Fruit fly (Drosophila melanogaster) whole organism, embryonic: ENCODE results near the gene Nup93-1.

Experiments
- Bdp1 ChIP-seq: fragments of 200-800 bp; sonication (Bioruptor generic); optimal IDR thresholded peaks from 3 replicates; lab custom pipeline; 2016; ENCODE audit warnings: missing biosample characterization, missing genetic modification characterization
- Blimp-1 ChIP-seq: fragments of 200-800 bp; sonication (Bioruptor generic); optimal IDR thresholded peaks from 3 replicates; lab custom pipeline; 2018; ENCODE audit warnings: missing biosample characterization, missing genetic modification characterization, mild to moderate bottlenecking, moderate library complexity, missing genetic modification reagents
- CG10147 ChIP-seq: fragments of 200-800 bp; sonication (Bioruptor generic); optimal IDR thresholded peaks from 2 replicates; lab custom pipeline; 2019; ENCODE audit warnings: missing biosample characterization, mild to moderate bottlenecking, missing genetic modification characterization, moderate library complexity
- CG10321 ChIP-seq: fragments of 200-800 bp; sonication (Bioruptor generic); IDR thresholded peaks from 2 replicates; pipeline ENCODE4 v1.3.6; 2022; ENCODE audit warnings: missing biosample characterization, missing genetic modification characterization
- CG10543 ChIP-seq: fragments of 200-800 bp; sonication (Bioruptor generic); optimal IDR thresholded peaks from 3 replicates; lab custom pipeline; 2017; ENCODE audit warnings: missing biosample characterization, mild to moderate bottlenecking, missing genetic modification characterization, moderate library complexity
- CG11247 ChIP-seq: fragments of 200-800 bp; sonication (Bioruptor generic); IDR thresholded peaks from 2 replicates; pipeline ENCODE4 v1.3.6; 2022; ENCODE audit warnings: missing biosample characterization, missing genetic modification characterization
- CG11398 ChIP-seq: fragments of 200-800 bp; sonication (Bioruptor generic); optimal IDR thresholded peaks from 2 replicates; lab custom pipeline; 2016; ENCODE audit warnings: missing biosample characterization, missing genetic modification characterization
- CG12104 ChIP-seq: fragments of 200-800 bp; sonication (Bioruptor generic); optimal IDR thresholded peaks from 3 replicates; lab custom pipeline; 2016; ENCODE audit warnings: missing biosample characterization, missing genetic modification characterization
- CG12391 ChIP-seq: fragments of 200-800 bp; sonication (Bioruptor generic); optimal IDR thresholded peaks from 3 replicates; lab custom pipeline; 2018; ENCODE audit warnings: missing biosample characterization, mild to moderate bottlenecking, missing genetic modification characterization, moderate library complexity
- CG12744 ChIP-seq: fragments of 200-800 bp; sonication (Bioruptor generic); optimal IDR thresholded peaks from 2 replicates; lab custom pipeline; 2016; ENCODE audit warnings: missing biosample characterization, missing genetic modification characterization
- CG18764 ChIP-seq: fragments of 200-800 bp; sonication (Bioruptor generic); optimal IDR thresholded peaks from 3 replicates; lab custom pipeline; 2016; ENCODE audit warnings: missing biosample characterization, missing genetic modification characterization
- CG31441 ChIP-seq: fragments of 200-800 bp; sonication (Bioruptor generic); IDR thresholded peaks from 2 replicates; pipeline ENCODE4 v1.3.6; 2022; ENCODE audit warnings: missing biosample characterization, missing genetic modification characterization
- CG32767 ChIP-seq: fragments of 200-800 bp; sonication (Bioruptor generic); IDR thresholded peaks from 2 replicates; pipeline ENCODE4 v1.3.6; 2022; ENCODE audit warnings: missing biosample characterization, missing genetic modification characterization
- CG33557 ChIP-seq: fragments of 200-800 bp; sonication (Bioruptor generic); optimal IDR thresholded peaks from 2 replicates; lab custom pipeline; 2019; ENCODE audit warnings: missing biosample characterization, mild to moderate bottlenecking, missing genetic modification characterization, moderate library complexity
- CG3995 ChIP-seq: fragments of 200-800 bp; sonication (Bioruptor generic); optimal IDR thresholded peaks from 3 replicates; lab custom pipeline; 2016; ENCODE audit warnings: missing biosample characterization, missing genetic modification characterization
- CG4707 ChIP-seq: fragments of 200-800 bp; sonication (Bioruptor generic); optimal IDR thresholded peaks from 2 replicates; lab custom pipeline; 2018; ENCODE audit warnings: missing biosample characterization, mild to moderate bottlenecking, missing genetic modification characterization, moderate library complexity
- CG5245 ChIP-seq: fragments of 200-800 bp; sonication (Bioruptor generic); optimal IDR thresholded peaks from 3 replicates; lab custom pipeline; 2016; ENCODE audit warnings: missing biosample characterization, missing genetic modification characterization
- CG7928 ChIP-seq: fragments of 200-800 bp; sonication (Bioruptor generic); optimal IDR thresholded peaks from 2 replicates; lab custom pipeline; 2017; ENCODE audit warnings: missing biosample characterization, mild to moderate bottlenecking, missing genetic modification characterization
- HHEX ChIP-seq: fragments of 200-800 bp; sonication (Bioruptor generic); optimal IDR thresholded peaks from 3 replicates; lab custom pipeline; 2017; ENCODE audit warnings: missing biosample characterization, mild to moderate bottlenecking, missing genetic modification characterization, missing genetic modification reagents
- HLH4C ChIP-seq: fragments of 200-800 bp; sonication (Bioruptor generic); IDR thresholded peaks from 3 replicates; pipeline ENCODE4 v1.3.6; 2022; ENCODE audit warnings: missing biosample characterization, missing genetic modification characterization; ENCODE audit not compliant: partially characterized antibody
- Hand ChIP-seq: fragments of 200-800 bp; sonication (Bioruptor generic); optimal IDR thresholded peaks from 2 replicates; lab custom pipeline; 2017; ENCODE audit warnings: mild to moderate bottlenecking, missing biosample characterization, missing genetic modification reagents, missing genetic modification characterization
- Hr78 ChIP-seq, 2 experiments: fragments of 200-800 bp in 1 of 2; fragments of >200 bp in 1 of 2; sonication (Bioruptor generic) in 1 of 2; optimal IDR thresholded peaks; 2 replicates each; lab custom pipeline; 2017 to 2019; ENCODE audit warnings: missing biosample characterization in 2 of 2, missing genetic modification characterization in 2 of 2, mild to moderate bottlenecking in 1 of 2, moderate library complexity in 1 of 2
- Lhr ChIP-seq: fragments of 200-800 bp; sonication (Bioruptor generic); optimal IDR thresholded peaks from 3 replicates; lab custom pipeline; 2017; ENCODE audit warnings: mild to moderate bottlenecking, missing biosample characterization, missing genetic modification reagents, missing genetic modification characterization
- Myb ChIP-seq: fragments of 200-800 bp; sonication (Bioruptor generic); optimal IDR thresholded peaks from 2 replicates; lab custom pipeline; 2016; ENCODE audit warnings: missing biosample characterization, missing genetic modification characterization
- Optix ChIP-seq: fragments of 200-800 bp; sonication (Bioruptor generic); IDR thresholded peaks from 3 replicates; pipeline ENCODE4 v1.3.6; 2022; ENCODE audit warnings: missing biosample characterization, missing genetic modification characterization
- Ravus ChIP-seq: fragments of 200-800 bp; sonication (Bioruptor generic); IDR thresholded peaks from 2 replicates; pipeline ENCODE4 v1.3.6; 2022; ENCODE audit warnings: missing biosample characterization, missing genetic modification characterization
- Tbp ChIP-seq: fragments of >200 bp; optimal IDR thresholded peaks from 2 replicates; lab custom pipeline; 2018; ENCODE audit warnings: missing biosample characterization, missing genetic modification characterization
- ase ChIP-seq: fragments of 200-800 bp; sonication (Bioruptor generic); IDR thresholded peaks from 3 replicates; pipeline ENCODE4 v1.3.6; 2022; ENCODE audit warnings: missing biosample characterization, missing genetic modification characterization
- chif ChIP-seq, 2 experiments: fragments of 200-800 bp; sonication (Bioruptor generic); optimal IDR thresholded peaks; 3 replicates each; lab custom pipeline; 2016; ENCODE audit warnings: missing biosample characterization in 2 of 2, missing genetic modification characterization in 2 of 2
- chinmo ChIP-seq: fragments of 200-800 bp; sonication (Bioruptor generic); IDR thresholded peaks from 4 replicates; pipeline ENCODE4 v1.3.6; 2022; ENCODE audit warnings: missing biosample characterization, missing genetic modification characterization; ENCODE audit not compliant: partially characterized antibody
- corto ChIP-seq: fragments of 200-800 bp; sonication (Bioruptor generic); optimal IDR thresholded peaks from 2 replicates; lab custom pipeline; 2016; ENCODE audit warnings: missing biosample characterization, mild to moderate bottlenecking, missing genetic modification characterization, moderate library complexity
- ems ChIP-seq: fragments of 200-800 bp; sonication (Bioruptor generic); optimal IDR thresholded peaks from 3 replicates; lab custom pipeline; 2016; ENCODE audit warnings: missing biosample characterization, missing genetic modification characterization
- fd102C ChIP-seq: fragments of 200-800 bp; sonication (Bioruptor generic); optimal IDR thresholded peaks from 2 replicates; lab custom pipeline; 2018; ENCODE audit warnings: missing biosample characterization, mild to moderate bottlenecking, missing genetic modification characterization, moderate library complexity
- fd3F ChIP-seq: fragments of 200-800 bp; sonication (Bioruptor generic); optimal IDR thresholded peaks from 2 replicates; lab custom pipeline; 2018; ENCODE audit warnings: missing biosample characterization, mild to moderate bottlenecking, missing genetic modification characterization, moderate library complexity
- fru ChIP-seq: fragments of >200 bp; optimal IDR thresholded peaks from 2 replicates; lab custom pipeline; 2017
- gsb ChIP-seq: fragments of 200-800 bp; sonication (Bioruptor generic); IDR thresholded peaks from 2 replicates; pipeline ENCODE4 v1.3.6; 2022; ENCODE audit warnings: missing biosample characterization, missing genetic modification characterization
- ham ChIP-seq: fragments of 200-800 bp; sonication (Bioruptor generic); IDR thresholded peaks from 2 replicates; pipeline ENCODE4 v1.3.6; 2022; ENCODE audit warnings: missing biosample characterization, missing genetic modification characterization
- hkb ChIP-seq, 2 experiments: fragments of 200-800 bp in 1 of 2; fragments of >200 bp in 1 of 2; sonication (Bioruptor generic) in 1 of 2; IDR thresholded peaks in 1 of 2; optimal IDR thresholded peaks in 1 of 2; 2 replicates each; pipeline versions ENCODE4 v1.3.6 to Lab custom; 2017 to 2022; ENCODE audit warnings: missing biosample characterization in 1 of 2, missing genetic modification characterization in 1 of 2
- jumu ChIP-seq: fragments of 200-800 bp; sonication (Bioruptor generic); optimal IDR thresholded peaks from 3 replicates; lab custom pipeline; 2016; ENCODE audit warnings: missing biosample characterization, missing genetic modification characterization
- kni ChIP-seq: fragments of 200-800 bp; sonication (Bioruptor generic); optimal IDR thresholded peaks from 3 replicates; lab custom pipeline; 2017; ENCODE audit warnings: mild to moderate bottlenecking, missing biosample characterization, missing genetic modification reagents, missing genetic modification characterization
- mam ChIP-seq: fragments of 200-800 bp; sonication (Bioruptor generic); optimal IDR thresholded peaks from 3 replicates; lab custom pipeline; 2016; ENCODE audit warnings: missing biosample characterization, missing genetic modification characterization
- mirr ChIP-seq: fragments of 200-800 bp; sonication (Bioruptor generic); optimal IDR thresholded peaks from 3 replicates; lab custom pipeline; 2018; ENCODE audit warnings: missing biosample characterization, mild to moderate bottlenecking, missing genetic modification characterization
- nom ChIP-seq: fragments of 200-800 bp; sonication (Bioruptor generic); optimal IDR thresholded peaks from 2 replicates; lab custom pipeline; 2017; ENCODE audit warnings: missing biosample characterization, missing genetic modification characterization, mild to moderate bottlenecking, moderate library complexity, missing genetic modification reagents
- pzg ChIP-seq: fragments of 200-800 bp; sonication (Bioruptor generic); optimal IDR thresholded peaks from 3 replicates; lab custom pipeline; 2018; ENCODE audit warnings: missing biosample characterization, mild to moderate bottlenecking, missing genetic modification characterization, moderate library complexity
- scrt ChIP-seq: fragments of 200-800 bp; sonication (Bioruptor generic); optimal IDR thresholded peaks from 2 replicates; lab custom pipeline; 2018; ENCODE audit warnings: missing biosample characterization, mild to moderate bottlenecking, missing genetic modification characterization, moderate library complexity
- sd ChIP-seq: fragments of 200-800 bp; sonication (Bioruptor generic); optimal IDR thresholded peaks from 3 replicates; lab custom pipeline; 2018; ENCODE audit warnings: missing biosample characterization, mild to moderate bottlenecking, missing genetic modification characterization, moderate library complexity
- sim ChIP-seq: fragments of 200-800 bp; sonication (Bioruptor generic); IDR thresholded peaks from 2 replicates; pipeline ENCODE4 v1.3.6; 2022; ENCODE audit warnings: missing biosample characterization, missing genetic modification characterization
- ttk ChIP-seq: fragments of 200-800 bp; sonication (Bioruptor generic); IDR thresholded peaks from 2 replicates; pipeline ENCODE4 v2.1.2; 2022; ENCODE audit warnings: missing biosample characterization, missing genetic modification characterization
- vfl ChIP-seq: fragments of 200-800 bp; sonication (Bioruptor generic); optimal IDR thresholded peaks from 2 replicates; lab custom pipeline; 2016; ENCODE audit warnings: missing biosample characterization, missing genetic modification characterization

The Nup93-1 gene

dm6 chrX:13815526-13816173, 7.0 kb upstream of the Nup93-1 start (continued):
- TF ChIP-seq Ravus (GFP tag; lab: Robert Waterston, UW): no peak
- no peak for TF ChIP-seq CG4707 (GFP tag; lab: Kevin White, UChicago)
- peak; percentile 32 for TF ChIP-seq HHEX (GFP tag; lab: Kevin White, UChicago)
- TF ChIP-seq CG12744 (GFP tag; lab: Kevin White, UChicago): no peak
- no peak for TF ChIP-seq vfl
- TF ChIP-seq Tbp (GFP tag; lab: Kevin White, UChicago): no peak
- TF ChIP-seq ttk (GFP tag; lab: Robert Waterston, UW): no peak
- no peak for TF ChIP-seq ham (GFP tag; lab: Robert Waterston, UW)
- TF ChIP-seq Optix (GFP tag; lab: Robert Waterston, UW): no peak
- TF ChIP-seq CG31441 (GFP tag; lab: Robert Waterston, UW): peak; percentile 75
- no peak for TF ChIP-seq CG12104 (GFP tag; lab: Kevin White, UChicago)
- peak; percentile 3 for TF ChIP-seq CG3995 (GFP tag; lab: Kevin White, UChicago)
- peak; percentile 45 for TF ChIP-seq mirr (GFP tag; lab: Kevin White, UChicago)
- TF ChIP-seq ase (GFP tag; lab: Robert Waterston, UW): no peak
- TF ChIP-seq CG10147 (GFP tag; lab: Kevin White, UChicago): peak; percentile 35
- peak; percentile 79; the same call in 2 of the 4 replicates for TF ChIP-seq chinmo (GFP tag; lab: Robert Waterston, UW)
- peak; percentile 23 for TF ChIP-seq ems (GFP tag; lab: Kevin White, UChicago)
- TF ChIP-seq CG11247 (GFP tag; lab: Robert Waterston, UW): no peak
- TF ChIP-seq CG18764 (GFP tag; lab: Kevin White, UChicago): no peak
- peak; percentile 18 for TF ChIP-seq kni (GFP tag; lab: Kevin White, UChicago)
- no peak for TF ChIP-seq CG7928
- no peak for TF ChIP-seq CG11398
- peak; percentile 31 for TF ChIP-seq nom (GFP tag; lab: Kevin White, UChicago)
- no peak for TF ChIP-seq Myb (GFP tag; lab: Kevin White, UChicago)
- 0 out of 2 replicates have a peak, but pooled peaks have one; percentile 55 for TF ChIP-seq CG32767 (GFP tag; lab: Robert Waterston, UW)
- peak; percentile 47 for TF ChIP-seq sd (tag; lab: Kevin White, UChicago)
- peak; percentile 20 for TF ChIP-seq scrt (GFP tag; lab: Kevin White, UChicago)
- no peak for TF ChIP-seq Lhr (GFP tag; lab: Kevin White, UChicago)
- peak; percentile 50 for TF ChIP-seq Blimp-1 (GFP tag; lab: Kevin White, UChicago)
- no peak for TF ChIP-seq gsb (GFP tag; lab: Robert Waterston, UW)
- no peak for TF ChIP-seq hkb (optimal IDR thresholded peaks at IDR 0.05; lab: Kevin White, UChicago)
- peak; percentile 67; the same call in 1 of the 2 replicates for TF ChIP-seq hkb (GFP tag; IDR thresholded peaks at IDR 0.05; lab: Robert Waterston, UW)
- no peak for TF ChIP-seq fd102C (GFP tag; lab: Kevin White, UChicago)
- no peak for TF ChIP-seq Bdp1 (GFP tag; lab: Kevin White, UChicago)
- peak; percentile 59 for TF ChIP-seq CG12391 (tag; lab: Kevin White, UChicago)
- peak; percentile 46 for TF ChIP-seq fd3F
- TF ChIP-seq pzg: no peak
- TF ChIP-seq fru (lab: Kevin White, UChicago): no peak
- peak in 1 of 2 experiments; percentile 36 for TF ChIP-seq chif (GFP tag; optimal IDR thresholded peaks at IDR 0.05; lab: Kevin White, UChicago)
- TF ChIP-seq CG10543 (GFP tag; lab: Kevin White, UChicago): peak; percentile 57
- TF ChIP-seq CG10321: no peak
- no peak for TF ChIP-seq Hand (GFP tag; lab: Kevin White, UChicago)
- no peak for TF ChIP-seq corto (GFP tag; lab: Kevin White, UChicago)
- TF ChIP-seq jumu (GFP tag; lab: Kevin White, UChicago): peak; percentile 59
- peak; percentile 79 for TF ChIP-seq mam (GFP tag; lab: Kevin White, UChicago)
- no peak for TF ChIP-seq sim
- peak in 1 of 2 experiments; percentile 34 for TF ChIP-seq Hr78 (GFP tag; optimal IDR thresholded peaks at IDR 0.05; lab: Kevin White, UChicago)
- TF ChIP-seq CG5245 (GFP tag; lab: Kevin White, UChicago): peak; percentile 40
- no peak for TF ChIP-seq HLH4C
- TF ChIP-seq CG33557: no peak
